Worm (Caenorhabditis elegans): ENCODE results near the gene ugt-44.

The ugt-44 gene

ce11 chrIV:10469494-10469893, at the start of gene ugt-44:
TSS of gene ugt-44 (plus strand) at chrIV:10469741.
- no peak for TF ChIP-seq unc-62 (GFP tag; optimal IDR thresholded peaks at IDR 0.05)

- no peak for TF ChIP-seq unc-62 (GFP tag; optimal IDR thresholded peaks at IDR 0.05)
Measured at ce11 chrIV:10419896-10420295, 49.6 kb upstream of the ugt-44 start.

ce11 chrIV:10420440-10420839, 49.1 kb upstream of the ugt-44 start:
- no peak for TF ChIP-seq unc-62 (GFP tag; optimal IDR thresholded peaks at IDR 0.05)

- no peak for TF ChIP-seq unc-62 (GFP tag; optimal IDR thresholded peaks at IDR 0.05)
Measured at ce11 chrIV:10421256-10421655, 48.3 kb upstream of the ugt-44 start.

ce11 chrIV:10422230-10422629, 47.3 kb upstream of the ugt-44 start:
- TF ChIP-seq unc-62 (GFP tag; optimal IDR thresholded peaks at IDR 0.05): no peak

ce11 chrIV:10424535-10424934, 45.0 kb upstream of the ugt-44 start, which contains the start of gene F13B12.1:
TSS of gene F13B12.1 (minus strand) at chrIV:10424635.
- TF ChIP-seq unc-62 (GFP tag; optimal IDR thresholded peaks at IDR 0.05): no peak

- TF ChIP-seq unc-62 (GFP tag; optimal IDR thresholded peaks at IDR 0.05): no peak
Measured at ce11 chrIV:10425129-10425528, 44.4 kb upstream of the ugt-44 start.

ce11 chrIV:10429129-10429528, 40.4 kb upstream of the ugt-44 start, which contains the start of gene F13B12.2:
TSS of gene F13B12.2 (minus strand) at chrIV:10429130.
- no peak for TF ChIP-seq unc-62 (GFP tag; optimal IDR thresholded peaks at IDR 0.05)

- TF ChIP-seq unc-62 (GFP tag; optimal IDR thresholded peaks at IDR 0.05): no peak
Measured at ce11 chrIV:10430507-10430906, 39.0 kb upstream of the ugt-44 start.

- no peak for TF ChIP-seq unc-62 (GFP tag; optimal IDR thresholded peaks at IDR 0.05)
Measured at ce11 chrIV:10436401-10436800, 33.1 kb upstream of the ugt-44 start, which contains the start of gene ins-1. TSS of gene ins-1 (plus strand) at chrIV:10436701.

ce11 chrIV:10437114-10437513, 32.4 kb upstream of the ugt-44 start:
- TF ChIP-seq unc-62 (GFP tag; optimal IDR thresholded peaks at IDR 0.05): no peak

ce11 chrIV:10438901-10439300, 30.6 kb upstream of the ugt-44 start, which contains the start of gene F13B12.3:
TSS of gene F13B12.3 (plus strand) at chrIV:10439123.
- TF ChIP-seq unc-62 (GFP tag; optimal IDR thresholded peaks at IDR 0.05): no peak

ce11 chrIV:10442904-10443303, 26.6 kb upstream of the ugt-44 start:
- no peak for TF ChIP-seq unc-62 (GFP tag; optimal IDR thresholded peaks at IDR 0.05)

ce11 chrIV:10443510-10443909, 26.0 kb upstream of the ugt-44 start, which contains the start of gene F13B12.7:
TSS of gene F13B12.7 (plus strand) at chrIV:10443810.
- no peak for TF ChIP-seq unc-62 (GFP tag; optimal IDR thresholded peaks at IDR 0.05)

ce11 chrIV:10449799-10450198, 19.7 kb upstream of the ugt-44 start, which contains the start of gene F13B12.4:
TSS of gene F13B12.4 (minus strand) at chrIV:10449899.
- no peak for TF ChIP-seq unc-62 (GFP tag; optimal IDR thresholded peaks at IDR 0.05)

- TF ChIP-seq unc-62 (GFP tag; optimal IDR thresholded peaks at IDR 0.05): no peak
Measured at ce11 chrIV:10453001-10453400, 16.5 kb upstream of the ugt-44 start, which contains the start of gene F01D4.8. TSS of gene F01D4.8 (minus strand) at chrIV:10453101.

ce11 chrIV:10457137-10457536, 12.4 kb upstream of the ugt-44 start, which contains the start of gene srb-17:
TSS of gene srb-17 (minus strand) at chrIV:10457237.
- no peak for TF ChIP-seq unc-62 (GFP tag; optimal IDR thresholded peaks at IDR 0.05)

- no peak for TF ChIP-seq unc-62 (GFP tag; optimal IDR thresholded peaks at IDR 0.05)
Measured at ce11 chrIV:10461767-10462166, 7.8 kb upstream of the ugt-44 start, which contains the start of gene mec-3. TSS of gene mec-3 (minus strand) at chrIV:10461867.

Data from whole organism, dauer.